Worm (Caenorhabditis elegans) whole organism, L4 larva: Measurements from ENCODE around the gene T13A10.2.

Experiments used
- jun-1 ChIP-seq: fragments of 150-350 bp; optimal IDR thresholded peaks from 2 replicates; lab custom pipeline; 2014; ENCODE audit warnings: missing biosample characterization, missing genetic modification reagents, missing genetic modification characterization
- lim-7 ChIP-seq: fragments of 200-800 bp; sonication (Bioruptor generic); IDR thresholded peaks from 2 replicates; pipeline ENCODE4 v1.3.6; 2022; ENCODE audit warnings: missing genetic modification characterization, missing compliant biosample characterization

ce11 chrIV:6254635-6255034, 1.5 kb downstream of the T13A10.2 start, which contains the start of gene T13A10.64:
- TF ChIP-seq jun-1 (no peak), lim-7 (GFP tag; lab: Robert Waterston, UW) (no peak)
